Fruit fly (Drosophila melanogaster) Kc167 (cell line): Measurements from ENCODE around the gene CG12746.

Experiments used
- Myc ChIP-seq: fragments of >200 bp; optimal IDR thresholded peaks from 2 replicates; lab custom pipeline; 2017; ENCODE audit warnings: missing external identifiers
- Sin3A ChIP-seq: fragments of >200 bp; optimal IDR thresholded peaks from 2 replicates; lab custom pipeline; 2018; ENCODE audit warnings: missing external identifiers
- h ChIP-seq: fragments of >200 bp; optimal IDR thresholded peaks from 3 replicates; lab custom pipeline; 2018; ENCODE audit warnings: missing external identifiers
- insv ChIP-seq: fragments of >200 bp; optimal IDR thresholded peaks from 3 replicates; lab custom pipeline; 2018; ENCODE audit warnings: missing external identifiers
- psq ChIP-seq: fragments of >200 bp; optimal IDR thresholded peaks from 2 replicates; lab custom pipeline; 2017; ENCODE audit warnings: missing external identifiers
- ttk ChIP-seq: sonication (Bioruptor generic); optimal IDR thresholded peaks from 2 replicates; lab custom pipeline; 2017; ENCODE audit warnings: missing external identifiers

Gene CG12746

dm6 chr3R:5587863-5588519 lies 23.3 kb downstream of the CG12746 start, which contains the start of gene CG2926:
Gene CG2926, minus strand, starts transcription at chr3R:5588380.
- TF ChIP-seq Sin3A (lab: Kevin White, UChicago) (no peak), ttk (no peak), Myc (lab: Kevin White, UChicago) (no peak), psq (lab: Kevin White, UChicago) (no peak), h (no peak), insv (lab: Kevin White, UChicago) (no peak)

dm6 chr3R:5588573-5588972 lies 23.9 kb downstream of the CG12746 start, which contains the start of gene PolZ2:
Gene PolZ2, plus strand, starts transcription at chr3R:5588873.
- TF ChIP-seq Sin3A (lab: Kevin White, UChicago) (no peak), Myc (lab: Kevin White, UChicago) (no peak), h (no peak), insv (lab: Kevin White, UChicago) (no peak), ttk (no peak), psq (lab: Kevin White, UChicago) (no peak)

- TF ChIP-seq Sin3A (lab: Kevin White, UChicago): no peak
- TF ChIP-seq Myc (lab: Kevin White, UChicago): no peak
- no peak for TF ChIP-seq h
- no peak for TF ChIP-seq insv (lab: Kevin White, UChicago)
- TF ChIP-seq psq (lab: Kevin White, UChicago): no peak
- no peak for TF ChIP-seq ttk
These were observed 26.8 kb downstream of the CG12746 start, which contains the start of the genes noi and Vha26 for dm6 chr3R:5591398-5591853. Gene noi, minus strand, starts transcription at chr3R:5591459. Gene Vha26, plus strand, starts transcription at chr3R:5591763.

dm6 chr3R:5592009-5592572 lies 27.4 kb downstream of the CG12746 start:
- TF ChIP-seq Myc (lab: Kevin White, UChicago) (no peak), ttk (no peak), Sin3A (lab: Kevin White, UChicago) (no peak), insv (lab: Kevin White, UChicago) (no peak), psq (lab: Kevin White, UChicago) (no peak), h (no peak)

- TF ChIP-seq Myc (lab: Kevin White, UChicago) (no peak), psq (lab: Kevin White, UChicago) (no peak), insv (lab: Kevin White, UChicago) (no peak)
These were observed 30.2 kb downstream of the CG12746 start for dm6 chr3R:5594878-5595277.

- TF ChIP-seq h (no peak), insv (lab: Kevin White, UChicago) (no peak), ttk (no peak)
These were observed 35.1 kb downstream of the CG12746 start for dm6 chr3R:5599521-5600360.

- TF ChIP-seq psq (lab: Kevin White, UChicago) (no peak), insv (lab: Kevin White, UChicago) (no peak), h (no peak), ttk (no peak), Myc (lab: Kevin White, UChicago) (no peak), Sin3A (lab: Kevin White, UChicago) (no peak)
These were observed 35.8 kb downstream of the CG12746 start for dm6 chr3R:5600361-5601043.

dm6 chr3R:5601044-5601523 lies 36.4 kb downstream of the CG12746 start, which contains the start of the genes kra and SecS:
Gene kra, minus strand, starts transcription at chr3R:5601136.
Gene SecS, plus strand, starts transcription at chr3R:5601433.
- TF ChIP-seq Myc (lab: Kevin White, UChicago): no peak
- TF ChIP-seq psq (lab: Kevin White, UChicago): no peak
- TF ChIP-seq Sin3A (lab: Kevin White, UChicago): no peak
- TF ChIP-seq h: no peak
- no peak for TF ChIP-seq ttk
- no peak for TF ChIP-seq insv (lab: Kevin White, UChicago)

- no peak for TF ChIP-seq h
- TF ChIP-seq ttk: no peak
- no peak for TF ChIP-seq psq (lab: Kevin White, UChicago)
- no peak for TF ChIP-seq Myc (lab: Kevin White, UChicago)
- TF ChIP-seq insv (lab: Kevin White, UChicago): no peak
- no peak for TF ChIP-seq Sin3A (lab: Kevin White, UChicago)
These were observed 41.8 kb downstream of the CG12746 start, which contains the start of gene asl for dm6 chr3R:5606477-5606876. Gene asl, minus strand, starts transcription at chr3R:5606543.

- TF ChIP-seq h: no peak
These were observed 43.8 kb downstream of the CG12746 start for dm6 chr3R:5608422-5608821.

dm6 chr3R:5610656-5611055 lies 46.0 kb downstream of the CG12746 start:
- no peak for TF ChIP-seq Sin3A (lab: Kevin White, UChicago)
- no peak for TF ChIP-seq h
- TF ChIP-seq insv (lab: Kevin White, UChicago): no peak
- no peak for TF ChIP-seq psq (lab: Kevin White, UChicago)
- no peak for TF ChIP-seq Myc (lab: Kevin White, UChicago)
- no peak for TF ChIP-seq ttk
